Worm (Caenorhabditis elegans) whole organism, L1 larva: ENCODE results near the gene srh-216.

ENCODE experiments used
- Y116A8C.19 ChIP-seq: sonication (generic microtip); optimal IDR thresholded peaks from 2 replicates; lab custom pipeline; 2016; ENCODE audit warnings: missing compliant biosample characterization, missing genetic modification characterization, borderline replicate concordance
- aha-1 ChIP-seq: fragments of 150-350 bp; optimal IDR thresholded peaks from 2 replicates; lab custom pipeline; 2014; ENCODE audit warnings: missing biosample characterization, missing genetic modification characterization
- alr-1 ChIP-seq: fragments of 200-800 bp; sonication (Bioruptor generic); optimal IDR thresholded peaks from 2 replicates; lab custom pipeline; 2018; ENCODE audit warnings: borderline replicate concordance, mild to moderate bottlenecking, missing genetic modification characterization, missing compliant biosample characterization
- aly-2 ChIP-seq: fragments of 150-350 bp; optimal IDR thresholded peaks from 2 replicates; lab custom pipeline; 2014; ENCODE audit warnings: missing biosample characterization, missing genetic modification characterization
- ceh-63 ChIP-seq: fragments of 200-800 bp; sonication (Bioruptor generic); optimal IDR thresholded peaks from 2 replicates; lab custom pipeline; 2018; ENCODE audit warnings: mild to moderate bottlenecking, missing genetic modification characterization, missing compliant biosample characterization
- ceh-8 ChIP-seq: fragments of 200-800 bp; sonication (Bioruptor generic); optimal IDR thresholded peaks from 2 replicates; lab custom pipeline; 2018; ENCODE audit warnings: mild to moderate bottlenecking, missing genetic modification characterization, moderate library complexity, missing compliant biosample characterization
- ceh-88 ChIP-seq: fragments of 200-800 bp; sonication (Bioruptor generic); IDR thresholded peaks from 2 replicates; pipeline ENCODE4 v1.3.6; 2022; ENCODE audit warnings: missing genetic modification characterization, missing compliant biosample characterization
- ceh-90 ChIP-seq: sonication (generic microtip); optimal IDR thresholded peaks from 2 replicates; lab custom pipeline; 2016; ENCODE audit warnings: missing genetic modification characterization, missing compliant biosample characterization
- ces-1 ChIP-seq: fragments of 150-350 bp; optimal IDR thresholded peaks from 2 replicates; lab custom pipeline; 2014; ENCODE audit warnings: missing biosample characterization, missing genetic modification reagents, missing genetic modification characterization
- dpl-1 ChIP-seq, 3 experiments: fragments of 150-350 bp in 2 of 3; sonication (generic microtip) in 1 of 3; optimal IDR thresholded peaks; 2 replicates each; lab custom pipeline; 2014 to 2017; ENCODE audit warnings: missing biosample characterization in 3 of 3, missing genetic modification characterization in 3 of 3, missing genetic modification reagents in 3 of 3
- efl-1 ChIP-seq, 4 experiments: fragments of 150-350 bp; optimal IDR thresholded peaks in 3 of 4; peaks in 1 of 4; 1 replicate in 1 of 4; 2 replicates in 3 of 4; lab custom pipeline; 2014; ENCODE audit warnings: missing biosample characterization in 2 of 4, missing genetic modification characterization in 2 of 4, missing genetic modification reagents in 2 of 4
- efl-3 ChIP-seq: fragments of 200-800 bp; sonication (Bioruptor generic); optimal IDR thresholded peaks from 2 replicates; lab custom pipeline; 2018; ENCODE audit warnings: mild to moderate bottlenecking, missing genetic modification characterization, missing compliant biosample characterization
- elt-2 ChIP-seq: sonication (generic microtip); optimal IDR thresholded peaks from 2 replicates; lab custom pipeline; 2016; ENCODE audit warnings: missing genetic modification characterization, mild to moderate bottlenecking, inconsistent platforms, missing compliant biosample characterization, missing genetic modification reagents
- elt-3 ChIP-seq, 6 experiments: fragments of 150-350 bp in 1 of 6; sonication (generic microtip); optimal IDR thresholded peaks; 2 replicates each; lab custom pipeline; 2017 to 2018; ENCODE audit warnings: missing biosample characterization in 6 of 6, missing genetic modification characterization in 6 of 6, inconsistent platforms in 1 of 6
- hlh-17 ChIP-seq: fragments of 200-800 bp; sonication (Bioruptor generic); optimal IDR thresholded peaks from 2 replicates; lab custom pipeline; 2018; ENCODE audit warnings: missing genetic modification characterization, mild to moderate bottlenecking, missing compliant biosample characterization, moderate library complexity, borderline replicate concordance
- hpl-2 ChIP-seq: fragments of 150-350 bp; optimal IDR thresholded peaks from 2 replicates; lab custom pipeline; 2014; ENCODE audit warnings: missing biosample characterization, missing genetic modification reagents, missing genetic modification characterization
- lin-14 ChIP-seq: fragments of 200-800 bp; sonication (Bioruptor generic); optimal IDR thresholded peaks from 2 replicates; lab custom pipeline; 2018; ENCODE audit warnings: mild to moderate bottlenecking, missing genetic modification characterization, moderate library complexity, missing compliant biosample characterization
- lin-15B ChIP-seq: fragments of 150-350 bp; sonication (generic microtip); optimal IDR thresholded peaks from 3 replicates; lab custom pipeline; 2014; ENCODE audit warnings: missing biosample characterization, missing genetic modification characterization
- lin-35 ChIP-seq, 2 experiments: fragments of 150-350 bp; optimal IDR thresholded peaks; 2 replicates each; lab custom pipeline; 2014; ENCODE audit warnings: missing biosample characterization in 2 of 2, missing genetic modification characterization in 2 of 2, missing genetic modification reagents in 2 of 2
- mdl-1 ChIP-seq, 2 experiments: fragments of 150-350 bp; optimal IDR thresholded peaks; 2 replicates each; lab custom pipeline; 2014 to 2017; ENCODE audit warnings: missing biosample characterization in 2 of 2, missing genetic modification characterization in 2 of 2, inconsistent platforms in 1 of 2
- mef-2 ChIP-seq: fragments of 150-350 bp; optimal IDR thresholded peaks from 2 replicates; lab custom pipeline; 2014; ENCODE audit warnings: missing biosample characterization, missing genetic modification characterization
- mep-1 ChIP-seq: fragments of 150-350 bp; optimal IDR thresholded peaks from 2 replicates; lab custom pipeline; 2014; ENCODE audit warnings: missing biosample characterization, missing genetic modification characterization
- nhr-11 ChIP-seq: fragments of 150-350 bp; optimal IDR thresholded peaks from 2 replicates; lab custom pipeline; 2014; ENCODE audit warnings: missing biosample characterization, missing genetic modification characterization
- nhr-12 ChIP-seq: sonication (generic microtip); optimal IDR thresholded peaks from 2 replicates; lab custom pipeline; 2017; ENCODE audit warnings: missing biosample characterization, missing genetic modification characterization
- nhr-19 ChIP-seq: fragments of 200-800 bp; sonication (Bioruptor generic); conservative IDR thresholded peaks from 2 replicates; pipeline ENCODE4 v1.3.6; 2022; ENCODE audit warnings: missing genetic modification characterization, missing compliant biosample characterization
- nhr-20 ChIP-seq: sonication (generic microtip); optimal IDR thresholded peaks from 2 replicates; lab custom pipeline; 2016; ENCODE audit warnings: mild to moderate bottlenecking, missing genetic modification characterization, missing compliant biosample characterization
- nhr-237 ChIP-seq: fragments of 150-350 bp; optimal IDR thresholded peaks from 2 replicates; lab custom pipeline; 2014; ENCODE audit warnings: missing biosample characterization, missing genetic modification characterization
- nhr-71 ChIP-seq: sonication (generic microtip); optimal IDR thresholded peaks from 2 replicates; lab custom pipeline; 2016; ENCODE audit warnings: mild to moderate bottlenecking, missing genetic modification characterization, moderate library complexity, missing compliant biosample characterization
- nhr-76 ChIP-seq: sonication (generic microtip); optimal IDR thresholded peaks from 2 replicates; lab custom pipeline; 2017; ENCODE audit warnings: missing biosample characterization, missing genetic modification characterization
- nhr-84 ChIP-seq: sonication (generic microtip); optimal IDR thresholded peaks from 2 replicates; lab custom pipeline; 2017; ENCODE audit warnings: missing biosample characterization, missing genetic modification characterization
- nhr-85 ChIP-seq: sonication (generic microtip); peaks from one replicate; lab custom pipeline; 2016; ENCODE audit warnings: missing genetic modification characterization, inconsistent platforms, missing compliant biosample characterization
- nhr-90 ChIP-seq: sonication (generic microtip); optimal IDR thresholded peaks from 2 replicates; lab custom pipeline; 2016; ENCODE audit warnings: mild to moderate bottlenecking, missing genetic modification characterization, missing compliant biosample characterization; ENCODE audit not compliant: poor library complexity
- pqm-1 ChIP-seq: sonication (generic microtip); optimal IDR thresholded peaks from 3 replicates; lab custom pipeline; 2017; ENCODE audit warnings: missing biosample characterization, missing genetic modification characterization
- sox-4 ChIP-seq: sonication (generic microtip); optimal IDR thresholded peaks from 2 replicates; lab custom pipeline; 2016; ENCODE audit warnings: missing genetic modification characterization, missing compliant biosample characterization
- sup-37 ChIP-seq: fragments of 200-800 bp; sonication (Bioruptor generic); optimal IDR thresholded peaks from 2 replicates; lab custom pipeline; 2018; ENCODE audit warnings: mild to moderate bottlenecking, missing genetic modification characterization, missing compliant biosample characterization
- tlp-1 ChIP-seq: fragments of 150-350 bp; optimal IDR thresholded peaks from 2 replicates; lab custom pipeline; 2014; ENCODE audit warnings: missing biosample characterization, missing genetic modification characterization
- unc-130 ChIP-seq: fragments of 150-350 bp; optimal IDR thresholded peaks from 2 replicates; lab custom pipeline; 2017; ENCODE audit warnings: missing biosample characterization, missing genetic modification characterization, inconsistent platforms
- unc-30 ChIP-seq: sonication (generic microtip); optimal IDR thresholded peaks from 2 replicates; lab custom pipeline; 2017; ENCODE audit warnings: missing biosample characterization, missing genetic modification characterization
- unc-62 ChIP-seq: fragments of 150-350 bp; optimal IDR thresholded peaks from 2 replicates; lab custom pipeline; 2014; ENCODE audit warnings: missing biosample characterization, missing genetic modification reagents, missing genetic modification characterization
- vab-15 ChIP-seq: sonication (generic microtip); optimal IDR thresholded peaks from 2 replicates; lab custom pipeline; 2017; ENCODE audit warnings: missing genotype, mild to moderate bottlenecking, missing genetic modification characterization, missing compliant biosample characterization
- xbp-1 ChIP-seq: sonication (generic microtip); optimal IDR thresholded peaks from 2 replicates; lab custom pipeline; 2016; ENCODE audit warnings: missing genetic modification characterization, missing compliant biosample characterization
- ztf-11 ChIP-seq, 2 experiments: sonication (generic microtip); optimal IDR thresholded peaks; 2 replicates each; lab custom pipeline; 2016 to 2017; ENCODE audit warnings: missing genetic modification characterization in 2 of 2, missing biosample characterization in 1 of 2, missing compliant biosample characterization in 1 of 2

The srh-216 gene

DNA sequence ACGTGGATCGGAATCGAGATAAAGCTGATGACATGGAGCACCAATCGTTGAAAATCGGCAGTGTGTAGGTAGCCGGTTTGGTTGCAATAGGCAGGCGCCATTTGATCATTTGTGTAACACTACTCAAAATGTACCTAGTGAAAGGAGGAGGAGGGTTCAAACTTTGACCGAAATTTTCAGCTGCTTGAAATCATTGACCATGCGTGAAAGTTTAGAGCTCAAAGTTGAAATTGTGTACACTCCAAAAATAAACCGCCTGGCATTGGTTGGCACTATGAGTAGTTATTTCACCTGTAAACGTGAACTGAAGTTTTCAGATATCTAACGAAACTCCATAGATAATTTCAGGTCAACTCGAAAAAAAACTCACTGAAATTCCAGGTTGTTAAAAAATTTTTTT lies 4.5 kb upstream of the srh-216 start, which contains the start of gene srh-215:
Gene srh-215 (minus strand): TSS at position 101 of the 400 bp plus-strand sequence.
- TF ChIP-seq nhr-84 (no peak), lin-15B (no peak), aly-2 (no peak), pqm-1 (tag; lab: Kevin White, UChicago) (no peak), mep-1 (tag; lab: Kevin White, UChicago) (no peak), ceh-90 (tag; lab: Kevin White, UChicago) (no peak), hlh-17 (no peak), alr-1 (no peak), unc-130 (tag; lab: Kevin White, UChicago) (no peak), nhr-76 (tag; lab: Kevin White, UChicago) (no peak)

DNA sequence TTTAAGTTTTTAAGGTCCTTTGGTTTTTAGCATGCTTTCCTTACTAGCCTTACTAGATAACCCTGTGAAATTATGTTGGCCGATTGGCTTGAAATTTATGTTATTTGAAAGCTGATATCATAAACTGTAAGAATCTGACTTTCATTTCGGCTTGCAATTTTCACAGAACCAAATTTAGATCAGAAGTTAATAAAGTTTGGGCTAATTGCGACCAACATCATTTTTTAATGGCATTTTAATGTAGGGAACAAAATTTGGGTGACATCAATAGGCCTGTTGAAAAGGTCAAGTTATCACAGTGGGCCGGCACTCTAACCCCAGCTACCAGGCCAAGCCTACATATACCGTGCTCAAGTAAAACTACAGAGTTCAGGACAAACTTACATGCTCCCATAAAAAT lies 3.9 kb upstream of the srh-216 start:
- TF ChIP-seq unc-30 (tag; lab: Kevin White, UChicago) (no peak), sup-37 (GFP tag; lab: Kevin White, UChicago) (no peak), mef-2 (tag; lab: Kevin White, UChicago) (no peak), dpl-1 (GFP tag; optimal IDR thresholded peaks at IDR 0.05; lab: Kevin White, UChicago) (no peak), vab-15 (no peak)
- TF ChIP-seq, all 84 proteins: peak for 0

DNA sequence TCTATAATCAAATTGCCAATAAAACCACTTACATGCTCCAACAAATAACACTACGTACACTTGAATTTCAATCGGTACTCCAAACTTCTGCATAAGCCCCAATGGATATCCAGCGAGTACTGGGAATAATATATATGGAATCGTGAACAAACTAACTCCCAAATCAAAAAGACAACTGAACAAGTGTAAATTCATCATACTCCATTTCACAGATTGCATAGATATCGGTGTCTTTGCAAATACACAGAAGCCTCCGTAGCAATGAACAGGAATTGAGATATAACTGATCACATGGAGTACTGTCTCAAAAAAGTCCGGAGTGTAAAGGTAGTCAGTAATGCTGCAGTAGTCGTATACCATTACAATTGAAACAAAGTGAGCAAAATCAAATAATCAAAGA lies 2.0 kb upstream of the srh-216 start, which contains the start of gene srh-214:
Gene srh-214 (minus strand): TSS at position 360 of the 400 bp plus-strand sequence.
- no peak for TF ChIP-seq lin-35 (GFP tag; optimal IDR thresholded peaks at IDR 0.05; lab: Kevin White, UChicago)
- no peak for TF ChIP-seq nhr-12
- no peak for TF ChIP-seq nhr-11
- no peak for TF ChIP-seq efl-1 (optimal IDR thresholded peaks at IDR 0.05; lab: Kevin White, UChicago)
- TF ChIP-seq efl-1 (GFP tag; optimal IDR thresholded peaks at IDR 0.05 in 1 of 2; lab: Kevin White, UChicago), result peak in 1 of 2 experiments; percentile 65
- no peak for TF ChIP-seq sup-37 (GFP tag; lab: Kevin White, UChicago)
- no peak for TF ChIP-seq unc-130 (tag; lab: Kevin White, UChicago)
- TF ChIP-seq nhr-76 (tag; lab: Kevin White, UChicago), result no peak
- TF ChIP-seq, all 84 proteins: peak for 1

DNA sequence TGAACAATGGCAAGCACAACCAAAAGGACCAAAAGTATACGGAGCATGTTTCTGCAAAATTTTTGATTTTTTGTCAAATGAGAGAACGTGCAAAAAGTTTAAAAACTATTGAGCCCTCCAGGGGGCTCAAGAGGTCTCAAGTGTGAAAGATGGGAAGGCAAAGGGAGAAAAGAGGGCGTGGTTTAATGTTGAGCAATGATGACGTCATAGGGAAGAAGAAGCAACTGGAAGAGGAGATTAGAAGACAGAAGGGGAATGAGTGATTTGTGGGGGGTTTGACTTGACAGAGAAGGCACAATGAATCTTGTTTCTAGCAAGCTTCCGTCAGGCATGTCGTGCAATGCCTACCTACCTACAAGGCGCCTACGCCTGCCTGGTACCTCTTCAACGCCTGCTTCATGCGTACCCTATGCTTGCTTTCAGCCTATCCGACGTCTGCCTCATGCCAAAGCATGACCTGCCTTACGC lies 6.1 kb downstream of the srh-216 start, which contains the start of gene T20B3.14:
Gene T20B3.14 (minus strand): TSS at position 51 of the 468 bp plus-strand sequence.
- TF ChIP-seq lin-14 (GFP tag; lab: Kevin White, UChicago), result peak; percentile 22
- no peak for TF ChIP-seq elt-3 (tag; optimal IDR thresholded peaks at IDR 0.05; lab: Kevin White, UChicago)

DNA sequence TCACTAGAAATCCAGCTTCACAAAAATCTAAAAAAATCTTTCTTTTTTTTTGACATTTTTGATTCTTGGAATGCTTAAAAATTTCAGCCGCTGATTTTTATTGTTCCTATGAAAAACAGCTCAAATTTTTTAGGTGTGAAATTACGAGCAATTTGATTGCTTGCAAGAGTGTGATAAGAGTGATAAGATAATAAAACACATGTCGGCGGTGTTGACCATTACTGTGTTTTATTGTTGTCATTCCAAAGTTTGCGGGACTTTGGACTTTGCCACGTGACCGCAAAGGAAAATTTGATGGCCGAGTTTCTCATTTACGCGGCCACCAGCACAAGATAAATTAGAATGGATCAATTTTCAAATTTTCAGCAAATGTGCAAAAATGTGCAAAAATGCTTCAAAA lies 10.7 kb downstream of the srh-216 start:
- no peak for TF ChIP-seq efl-1 (optimal IDR thresholded peaks at IDR 0.05; lab: Kevin White, UChicago)
- peak in 1 of 2 experiments; percentile 12 for TF ChIP-seq efl-1 (GFP tag; optimal IDR thresholded peaks at IDR 0.05 in 1 of 2; lab: Kevin White, UChicago)
- no peak for TF ChIP-seq sup-37 (GFP tag; lab: Kevin White, UChicago)
- no peak for TF ChIP-seq pqm-1 (tag; lab: Kevin White, UChicago)
- TF ChIP-seq ceh-8 (GFP tag; lab: Kevin White, UChicago), result no peak
- TF ChIP-seq ztf-11 (tag; optimal IDR thresholded peaks at IDR 0.05; lab: Kevin White, UChicago), result no peak
- no peak for TF ChIP-seq nhr-76 (tag; lab: Kevin White, UChicago)
- no peak for TF ChIP-seq nhr-237 (tag; lab: Kevin White, UChicago)
- no peak for TF ChIP-seq ceh-63 (GFP tag; lab: Kevin White, UChicago)
- TF ChIP-seq tlp-1 (tag; lab: Kevin White, UChicago), result peak; percentile 84
- no peak; the same call in 1 of the 2 replicates for TF ChIP-seq nhr-19
- no peak for TF ChIP-seq xbp-1
- no peak for TF ChIP-seq ces-1 (GFP tag; lab: Kevin White, UChicago)
- peak in 1 of 2 experiments; percentile 46 for TF ChIP-seq mdl-1 (tag; optimal IDR thresholded peaks at IDR 0.05; lab: Kevin White, UChicago)
- peak; percentile 94 for TF ChIP-seq elt-2 (tag; lab: Kevin White, UChicago)
- peak; percentile 16 for TF ChIP-seq nhr-90
- no peak for TF ChIP-seq efl-3 (GFP tag; lab: Kevin White, UChicago)
- TF ChIP-seq Y116A8C.19 (tag; lab: Kevin White, UChicago), result no peak
- TF ChIP-seq nhr-85 (tag; lab: Kevin White, UChicago), result no peak
- TF ChIP-seq nhr-71 (tag; lab: Kevin White, UChicago), result peak; percentile 27
- no peak for TF ChIP-seq hpl-2
- TF ChIP-seq unc-62 (GFP tag; lab: Kevin White, UChicago), result no peak
- TF ChIP-seq dpl-1 (GFP tag; optimal IDR thresholded peaks at IDR 0.05; lab: Kevin White, UChicago), result peak in 1 of 3 experiments; percentile 18
- no peak for TF ChIP-seq sox-4 (tag; lab: Kevin White, UChicago)
- peak in 2 of 6 experiments; percentile 40 to 72 for TF ChIP-seq elt-3 (tag; optimal IDR thresholded peaks at IDR 0.05; lab: Kevin White, UChicago)
- no peak for TF ChIP-seq ceh-88 (GFP tag; lab: Robert Waterston, UW)
- TF ChIP-seq lin-14 (GFP tag; lab: Kevin White, UChicago), result peak; percentile 21
- TF ChIP-seq nhr-20 (tag; lab: Kevin White, UChicago), result peak; percentile 32
- no peak for TF ChIP-seq aha-1 (tag; lab: Kevin White, UChicago)
- TF ChIP-seq lin-35 (GFP tag; optimal IDR thresholded peaks at IDR 0.05; lab: Kevin White, UChicago), result peak in 1 of 2 experiments; percentile 48
